Fruit fly (Drosophila melanogaster) whole organism, embryonic: ENCODE results near the gene kel.

ENCODE experiments used
- Atf-2 ChIP-seq: fragments of 200-800 bp; sonication (Bioruptor generic); optimal IDR thresholded peaks from 2 replicates; lab custom pipeline; 2016; ENCODE audit warnings: missing biosample characterization, missing genetic modification characterization
- CG10321 ChIP-seq: fragments of 200-800 bp; sonication (Bioruptor generic); IDR thresholded peaks from 2 replicates; pipeline ENCODE4 v1.3.6; 2022; ENCODE audit warnings: missing biosample characterization, missing genetic modification characterization
- CG10654 ChIP-seq: fragments of 200-800 bp; sonication (Bioruptor generic); optimal IDR thresholded peaks from 2 replicates; lab custom pipeline; 2016; ENCODE audit warnings: missing biosample characterization, missing genetic modification characterization
- CG11247 ChIP-seq: fragments of 200-800 bp; sonication (Bioruptor generic); IDR thresholded peaks from 2 replicates; pipeline ENCODE4 v1.3.6; 2022; ENCODE audit warnings: missing biosample characterization, missing genetic modification characterization
- CG12155 ChIP-seq: fragments of 200-800 bp; sonication (Bioruptor generic); optimal IDR thresholded peaks from 3 replicates; lab custom pipeline; 2016; ENCODE audit warnings: missing biosample characterization, missing genetic modification characterization
- CG12942 ChIP-seq: fragments of 200-800 bp; sonication (Bioruptor generic); optimal IDR thresholded peaks from 3 replicates; lab custom pipeline; 2016; ENCODE audit warnings: missing biosample characterization, missing genetic modification characterization
- CG13775 ChIP-seq: fragments of 200-800 bp; sonication (Bioruptor generic); optimal IDR thresholded peaks from 3 replicates; lab custom pipeline; 2017; ENCODE audit warnings: missing biosample characterization, mild to moderate bottlenecking, missing genetic modification characterization
- CG14710 ChIP-seq: fragments of 200-800 bp; sonication (Bioruptor generic); optimal IDR thresholded peaks from 3 replicates; lab custom pipeline; 2019; ENCODE audit warnings: missing biosample characterization, mild to moderate bottlenecking, missing genetic modification characterization, moderate library complexity
- CG17359 ChIP-seq: fragments of 200-800 bp; sonication (Bioruptor generic); optimal IDR thresholded peaks from 3 replicates; lab custom pipeline; 2018; ENCODE audit warnings: missing biosample characterization, mild to moderate bottlenecking, missing genetic modification characterization, moderate library complexity
- CG34422 ChIP-seq: fragments of 200-800 bp; sonication (Bioruptor generic); IDR thresholded peaks from 3 replicates; pipeline ENCODE4 v1.3.6; 2022; ENCODE audit warnings: missing biosample characterization, missing genetic modification characterization
- CG3726 ChIP-seq: fragments of 200-800 bp; sonication (Bioruptor generic); IDR thresholded peaks from 3 replicates; pipeline ENCODE4, ENCODE4 v1.3.6; 2022; ENCODE audit warnings: missing biosample characterization, missing genetic modification characterization
- CG42726 ChIP-seq: fragments of 200-800 bp; sonication (Bioruptor generic); IDR thresholded peaks from 2 replicates; pipeline ENCODE4 v1.3.6; 2022; ENCODE audit warnings: missing biosample characterization, missing genetic modification characterization; ENCODE audit not compliant: partially characterized antibody
- CG4424 ChIP-seq: fragments of 200-800 bp; sonication (Bioruptor generic); optimal IDR thresholded peaks from 3 replicates; lab custom pipeline; 2016; ENCODE audit warnings: missing biosample characterization, missing genetic modification characterization
- CG5245 ChIP-seq: fragments of 200-800 bp; sonication (Bioruptor generic); optimal IDR thresholded peaks from 3 replicates; lab custom pipeline; 2016; ENCODE audit warnings: missing biosample characterization, missing genetic modification characterization
- CG6689 ChIP-seq: fragments of 200-800 bp; sonication (Bioruptor generic); IDR thresholded peaks from 2 replicates; pipeline ENCODE4 v1.3.6; 2022; ENCODE audit warnings: missing biosample characterization, missing genetic modification characterization
- CG7271 ChIP-seq: fragments of 200-800 bp; sonication (Bioruptor generic); optimal IDR thresholded peaks from 2 replicates; lab custom pipeline; 2018; ENCODE audit warnings: missing biosample characterization, mild to moderate bottlenecking, missing genetic modification characterization, moderate library complexity
- CG8765 ChIP-seq: fragments of 200-800 bp; sonication (Bioruptor generic); IDR thresholded peaks from 2 replicates; pipeline ENCODE4 v1.3.6; 2022; ENCODE audit warnings: missing biosample characterization, missing genetic modification characterization
- CG9437 ChIP-seq: fragments of 200-800 bp; sonication (Bioruptor generic); optimal IDR thresholded peaks from 2 replicates; lab custom pipeline; 2018; ENCODE audit warnings: missing biosample characterization, mild to moderate bottlenecking, missing genetic modification characterization
- CG9727 ChIP-seq: fragments of 200-800 bp; sonication (Bioruptor generic); optimal IDR thresholded peaks from 3 replicates; lab custom pipeline; 2017; ENCODE audit warnings: missing biosample characterization, mild to moderate bottlenecking, missing genetic modification characterization
- CG9817 ChIP-seq: fragments of 200-800 bp; sonication (Bioruptor generic); optimal IDR thresholded peaks from 2 replicates; lab custom pipeline; 2018; ENCODE audit warnings: missing biosample characterization, mild to moderate bottlenecking, missing genetic modification characterization, moderate library complexity
- CG9932 ChIP-seq: fragments of 200-800 bp; sonication (Bioruptor generic); IDR thresholded peaks from 2 replicates; pipeline ENCODE4 v1.3.6; 2022; ENCODE audit warnings: missing biosample characterization, missing genetic modification characterization
- Chrac-16 ChIP-seq: fragments of 200-800 bp; sonication (Bioruptor generic); optimal IDR thresholded peaks from 3 replicates; lab custom pipeline; 2016; ENCODE audit warnings: missing biosample characterization, missing genetic modification characterization
- Hmr ChIP-seq: fragments of 200-800 bp; sonication (Bioruptor generic); optimal IDR thresholded peaks from 3 replicates; lab custom pipeline; 2017; ENCODE audit warnings: mild to moderate bottlenecking, missing biosample characterization, missing genetic modification reagents, missing genetic modification characterization
- Hr78 ChIP-seq, 2 experiments: fragments of 200-800 bp in 1 of 2; fragments of >200 bp in 1 of 2; sonication (Bioruptor generic) in 1 of 2; optimal IDR thresholded peaks; 2 replicates each; lab custom pipeline; 2017 to 2019; ENCODE audit warnings: missing biosample characterization in 2 of 2, missing genetic modification characterization in 2 of 2, mild to moderate bottlenecking in 1 of 2, moderate library complexity in 1 of 2
- Max ChIP-seq: fragments of 200-800 bp; sonication (Bioruptor generic); optimal IDR thresholded peaks from 2 replicates; lab custom pipeline; 2016; ENCODE audit warnings: missing biosample characterization, mild to moderate bottlenecking, missing genetic modification characterization
- Meics ChIP-seq: fragments of 200-800 bp; sonication (Bioruptor generic); optimal IDR thresholded peaks from 2 replicates; lab custom pipeline; 2017; ENCODE audit warnings: missing biosample characterization, mild to moderate bottlenecking, missing genetic modification characterization
- NK7.1 ChIP-seq: fragments of 200-800 bp; sonication (Bioruptor generic); optimal IDR thresholded peaks from 3 replicates; lab custom pipeline; 2016; ENCODE audit warnings: missing biosample characterization, missing genetic modification characterization
- Neu2 ChIP-seq: fragments of 200-800 bp; sonication (Bioruptor generic); optimal IDR thresholded peaks from 3 replicates; lab custom pipeline; 2016; ENCODE audit warnings: missing biosample characterization, missing genetic modification characterization, borderline replicate concordance
- Optix ChIP-seq: fragments of 200-800 bp; sonication (Bioruptor generic); IDR thresholded peaks from 3 replicates; pipeline ENCODE4 v1.3.6; 2022; ENCODE audit warnings: missing biosample characterization, missing genetic modification characterization
- Scr ChIP-seq: fragments of 200-800 bp; sonication (Bioruptor generic); IDR thresholded peaks from 2 replicates; pipeline ENCODE4 v1.3.6; 2022; ENCODE audit warnings: missing biosample characterization, missing genetic modification characterization; ENCODE audit not compliant: partially characterized antibody
- Spps ChIP-seq: fragments of 200-800 bp; sonication (Bioruptor generic); optimal IDR thresholded peaks from 2 replicates; lab custom pipeline; 2018; ENCODE audit warnings: missing biosample characterization, mild to moderate bottlenecking, missing genetic modification characterization
- bab2 ChIP-seq: fragments of 200-800 bp; sonication (Bioruptor generic); optimal IDR thresholded peaks from 2 replicates; lab custom pipeline; 2016; ENCODE audit warnings: missing biosample characterization, missing genetic modification characterization
- br ChIP-seq: fragments of >200 bp; optimal IDR thresholded peaks from 2 replicates; lab custom pipeline; 2017
- cg ChIP-seq: fragments of 200-800 bp; sonication (Bioruptor generic); optimal IDR thresholded peaks from 3 replicates; lab custom pipeline; 2019; ENCODE audit warnings: missing biosample characterization, mild to moderate bottlenecking, missing genetic modification characterization, moderate library complexity
- chinmo ChIP-seq: fragments of 200-800 bp; sonication (Bioruptor generic); IDR thresholded peaks from 4 replicates; pipeline ENCODE4 v1.3.6; 2022; ENCODE audit warnings: missing biosample characterization, missing genetic modification characterization; ENCODE audit not compliant: partially characterized antibody
- chm ChIP-seq: fragments of 200-800 bp; sonication (Bioruptor generic); IDR thresholded peaks from 2 replicates; pipeline ENCODE4 v1.3.6; 2022; ENCODE audit warnings: missing biosample characterization, missing genetic modification characterization
- dan ChIP-seq: fragments of 200-800 bp; sonication (Bioruptor generic); IDR thresholded peaks from 2 replicates; pipeline ENCODE4 v1.3.6; 2022; ENCODE audit warnings: missing biosample characterization, missing genetic modification characterization
- dati ChIP-seq: fragments of 200-800 bp; sonication (Bioruptor generic); IDR thresholded peaks from 2 replicates; pipeline ENCODE4 v1.3.6; 2022; ENCODE audit warnings: missing biosample characterization, missing genetic modification characterization
- dpn ChIP-seq, 2 experiments: fragments of 200-800 bp; sonication (Bioruptor generic); optimal IDR thresholded peaks; 3 replicates each; lab custom pipeline; 2016; ENCODE audit warnings: missing biosample characterization in 2 of 2, missing genetic modification characterization in 2 of 2
- en ChIP-seq: fragments of 200-800 bp; sonication (Bioruptor generic); optimal IDR thresholded peaks from 2 replicates; lab custom pipeline; 2016; ENCODE audit warnings: missing biosample characterization, missing genetic modification characterization
- ewg ChIP-seq: fragments of 200-800 bp; sonication (Bioruptor generic); optimal IDR thresholded peaks from 3 replicates; lab custom pipeline; 2017; ENCODE audit warnings: mild to moderate bottlenecking, missing biosample characterization, missing genetic modification reagents, missing genetic modification characterization
- exex ChIP-seq: fragments of 200-800 bp; sonication (Bioruptor generic); optimal IDR thresholded peaks from 4 replicates; lab custom pipeline; 2018; ENCODE audit warnings: missing biosample characterization, mild to moderate bottlenecking, missing genetic modification characterization, moderate library complexity
- fd96Cb ChIP-seq: fragments of 200-800 bp; sonication (Bioruptor generic); optimal IDR thresholded peaks from 2 replicates; lab custom pipeline; 2018; ENCODE audit warnings: missing biosample characterization, mild to moderate bottlenecking, missing genetic modification characterization, moderate library complexity
- h ChIP-seq: fragments of >200 bp; optimal IDR thresholded peaks from 2 replicates; lab custom pipeline; 2017
- ham ChIP-seq: fragments of 200-800 bp; sonication (Bioruptor generic); IDR thresholded peaks from 2 replicates; pipeline ENCODE4 v1.3.6; 2022; ENCODE audit warnings: missing biosample characterization, missing genetic modification characterization
- klu ChIP-seq: fragments of 200-800 bp; sonication (Bioruptor generic); IDR thresholded peaks from 2 replicates; pipeline ENCODE4 v1.3.6; 2022; ENCODE audit warnings: missing biosample characterization, missing genetic modification characterization
- pfk ChIP-seq: fragments of 200-800 bp; sonication (Bioruptor generic); optimal IDR thresholded peaks from 2 replicates; lab custom pipeline; 2018; ENCODE audit warnings: missing biosample characterization, mild to moderate bottlenecking, missing genetic modification characterization, moderate library complexity
- pita ChIP-seq: fragments of 200-800 bp; sonication (Bioruptor generic); optimal IDR thresholded peaks from 2 replicates; lab custom pipeline; 2017; ENCODE audit warnings: missing biosample characterization, mild to moderate bottlenecking, missing genetic modification characterization
- sim ChIP-seq: fragments of 200-800 bp; sonication (Bioruptor generic); IDR thresholded peaks from 2 replicates; pipeline ENCODE4 v1.3.6; 2022; ENCODE audit warnings: missing biosample characterization, missing genetic modification characterization
- slbo ChIP-seq: fragments of 200-800 bp; sonication (Bioruptor generic); IDR thresholded peaks from 2 replicates; pipeline ENCODE4 v1.3.6; 2022; ENCODE audit warnings: missing biosample characterization, missing genetic modification characterization
- zfh2 ChIP-seq: fragments of 200-800 bp; sonication (Bioruptor generic); optimal IDR thresholded peaks from 2 replicates; lab custom pipeline; 2016; ENCODE audit warnings: missing biosample characterization, missing genetic modification characterization

kel gene

dm6 chr2L:18184648-18185243, 46.9 kb upstream of the kel start, which contains the start of gene Ptp36E (continued):
- TF ChIP-seq Chrac-16 (GFP tag; lab: Kevin White, UChicago) (peak; percentile 55), CG10654 (peak; percentile 56), sim (GFP tag; lab: Robert Waterston, UW) (no peak), br (lab: Kevin White, UChicago) (no peak), h (lab: Kevin White, UChicago) (no peak), CG11247 (GFP tag; lab: Robert Waterston, UW) (peak; percentile 58; the same call in 1 of the 2 replicates), chinmo (GFP tag; lab: Robert Waterston, UW) (0 out of 4 replicates have a peak, but pooled peaks have one; percentile 11), en (GFP tag; lab: Kevin White, UChicago) (no peak), dan (GFP tag; lab: Robert Waterston, UW) (no peak), zfh2 (GFP tag; lab: Kevin White, UChicago) (peak; percentile 45), bab2 (GFP tag; lab: Kevin White, UChicago) (peak; percentile 42), CG42726 (GFP tag; lab: Robert Waterston, UW) (no peak), CG3726 (GFP tag; lab: Robert Waterston, UW) (no peak), CG8765 (GFP tag; lab: Robert Waterston, UW) (peak; percentile 28; the same call in 1 of the 2 replicates), Spps (peak; percentile 61), CG7271 (tag; lab: Kevin White, UChicago) (no peak), CG5245 (GFP tag; lab: Kevin White, UChicago) (peak; percentile 8), CG9817 (tag; lab: Kevin White, UChicago) (peak; percentile 65), CG14710 (tag; lab: Kevin White, UChicago) (no peak), pita (GFP tag; lab: Kevin White, UChicago) (no peak), CG34422 (GFP tag; lab: Robert Waterston, UW) (no peak; the same call in 1 of the 3 replicates), CG9437 (GFP tag; lab: Kevin White, UChicago) (peak; percentile 74), NK7.1 (no peak), ham (no peak), klu (GFP tag; lab: Robert Waterston, UW) (peak; percentile 45), fd96Cb (peak; percentile 82), cg (GFP tag; lab: Kevin White, UChicago) (no peak), Neu2 (GFP tag; lab: Kevin White, UChicago) (no peak), Meics (peak; percentile 92), Max (peak; percentile 13), Hr78 (GFP tag; optimal IDR thresholded peaks at IDR 0.05; lab: Kevin White, UChicago) (no peak), Atf-2 (peak; percentile 12), slbo (peak; percentile 80), CG17359 (tag; lab: Kevin White, UChicago) (peak; percentile 86), CG12155 (GFP tag; lab: Kevin White, UChicago) (peak; percentile 66), CG10321 (GFP tag; lab: Robert Waterston, UW) (no peak), CG12942 (GFP tag; lab: Kevin White, UChicago) (peak; percentile 52), CG4424 (GFP tag; lab: Kevin White, UChicago) (peak; percentile 85), CG6689 (GFP tag; lab: Robert Waterston, UW) (peak; percentile 85), chm (GFP tag; lab: Robert Waterston, UW) (0 out of 2 replicates have a peak, but pooled peaks have one; percentile 20), dpn (GFP tag; optimal IDR thresholded peaks at IDR 0.05; lab: Kevin White, UChicago) (peak in 1 of 2 experiments; percentile 83), dati (GFP tag; lab: Robert Waterston, UW) (no peak), CG9932 (peak; percentile 80), Optix (GFP tag; lab: Robert Waterston, UW) (no peak), ewg (GFP tag; lab: Kevin White, UChicago) (peak; percentile 53), Scr (GFP tag; lab: Robert Waterston, UW) (no peak), CG13775 (GFP tag; lab: Kevin White, UChicago) (peak; percentile 74), Hmr (GFP tag; lab: Kevin White, UChicago) (peak; percentile 93), CG9727 (GFP tag; lab: Kevin White, UChicago) (peak; percentile 63), exex (peak; percentile 44), pfk (GFP tag; lab: Kevin White, UChicago) (no peak)
